Worm (Caenorhabditis elegans): ENCODE measurements around the gene D2096.13.

DNA sequence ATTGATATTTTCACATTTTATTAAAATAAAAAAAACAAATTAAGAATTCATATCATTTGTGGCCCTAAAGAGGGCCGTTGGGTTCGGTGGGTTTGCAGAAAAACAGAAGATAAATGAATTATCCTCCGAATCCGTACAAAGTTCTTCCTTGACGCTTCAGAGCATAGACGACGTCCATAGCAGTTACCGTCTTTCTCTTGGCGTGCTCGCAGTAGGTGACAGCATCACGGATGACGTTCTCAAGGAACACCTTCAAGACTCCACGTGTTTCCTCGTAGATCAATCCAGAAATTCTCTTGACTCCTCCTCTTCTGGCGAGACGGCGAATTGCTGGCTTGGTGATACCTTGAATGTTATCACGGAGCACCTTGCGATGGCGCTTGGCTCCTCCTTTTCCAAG is 24.8 kb downstream of the D2096.13 start:
- TF ChIP-seq nhr-28 (tag; optimal IDR thresholded peaks at IDR 0.05) (no peak), fkh-10 (GFP tag; optimal IDR thresholded peaks at IDR 0.05) (no peak), ZK546.5 (tag; optimal IDR thresholded peaks at IDR 0.05) (no peak), ztf-11 (tag; optimal IDR thresholded peaks at IDR 0.05) (no peak), jun-1 (tag; optimal IDR thresholded peaks at IDR 0.05) (no peak), ceh-20 (GFP tag; IDR thresholded peaks at IDR 0.05) (no peak), fos-1 (tag; optimal IDR thresholded peaks at IDR 0.05) (no peak), unc-39 (tag; optimal IDR thresholded peaks at IDR 0.05) (no peak), nhr-76 (tag; optimal IDR thresholded peaks at IDR 0.05) (no peak), ceh-28 (tag; optimal IDR thresholded peaks at IDR 0.05) (no peak), hmg-1.1 (GFP tag; IDR thresholded peaks at IDR 0.05) (no peak), nhr-237 (tag; optimal IDR thresholded peaks at IDR 0.05) (no peak), egl-27 (tag; optimal IDR thresholded peaks at IDR 0.05) (no peak), hlh-30 (tag; optimal IDR thresholded peaks at IDR 0.05; ENCODE audit: insufficient read depth) (no peak)
